Worm (Caenorhabditis elegans) whole organism, L4 larva: ENCODE measurements around the gene doxa-1.

ENCODE experiments used
- D1046.2 ChIP-seq: fragments of 200-800 bp; sonication (Bioruptor generic); IDR thresholded peaks from 2 replicates; pipeline ENCODE4 v1.3.6; 2022; ENCODE audit warnings: missing genetic modification characterization, missing compliant biosample characterization
- F26F4.8 ChIP-seq: fragments of 200-800 bp; sonication (Bioruptor generic); conservative IDR thresholded peaks from 2 replicates; pipeline ENCODE4 v1.3.6; 2022; ENCODE audit warnings: missing genetic modification characterization, missing compliant biosample characterization
- F49E8.2 ChIP-seq: sonication (generic microtip); optimal IDR thresholded peaks from 2 replicates; lab custom pipeline; 2016; ENCODE audit warnings: missing compliant biosample characterization, mild to moderate bottlenecking, missing genetic modification characterization, borderline replicate concordance
- Y75B8A.6 ChIP-seq: fragments of 200-800 bp; sonication (Bioruptor generic); IDR thresholded peaks from 2 replicates; pipeline ENCODE4 v1.3.6; 2022; ENCODE audit warnings: missing genetic modification reagents, missing genetic modification characterization, missing compliant biosample characterization
- ZK337.2 ChIP-seq: fragments of 200-800 bp; sonication (Bioruptor generic); IDR thresholded peaks from 2 replicates; pipeline ENCODE4 v1.3.6; 2022; ENCODE audit warnings: missing genetic modification reagents, missing genetic modification characterization, missing compliant biosample characterization
- aha-1 ChIP-seq: fragments of 150-350 bp; peaks from one replicate; lab custom pipeline; 2014; ENCODE audit warnings: missing biosample characterization, missing genetic modification characterization
- aly-2 ChIP-seq: sonication (generic microtip); optimal IDR thresholded peaks from 2 replicates; lab custom pipeline; 2018; ENCODE audit warnings: missing biosample characterization, missing genetic modification characterization
- ama-1 ChIP-seq: fragments of 150-350 bp; optimal IDR thresholded peaks from 2 replicates; lab custom pipeline; 2014; ENCODE audit warnings: inconsistent platforms, mixed read lengths
- attf-4 ChIP-seq: sonication (generic microtip); optimal IDR thresholded peaks from 3 replicates; lab custom pipeline; 2017; ENCODE audit warnings: missing biosample characterization, missing genetic modification characterization
- ceh-62 ChIP-seq: sonication (generic microtip); optimal IDR thresholded peaks from 2 replicates; lab custom pipeline; 2017; ENCODE audit warnings: missing biosample characterization, missing genetic modification characterization
- ceh-82 ChIP-seq: sonication (generic microtip); optimal IDR thresholded peaks from 2 replicates; lab custom pipeline; 2017; ENCODE audit warnings: missing biosample characterization, missing genetic modification characterization
- duxl-1 ChIP-seq: sonication (generic microtip); optimal IDR thresholded peaks from 2 replicates; lab custom pipeline; 2016; ENCODE audit warnings: mild to moderate bottlenecking, missing genetic modification characterization, moderate library complexity, missing compliant biosample characterization; ENCODE audit not compliant: poor library complexity
- egl-27 ChIP-seq: sonication (generic microtip); optimal IDR thresholded peaks from 3 replicates; lab custom pipeline; 2017; ENCODE audit warnings: missing biosample characterization, missing genetic modification reagents, missing genetic modification characterization
- fos-1 ChIP-seq: fragments of 150-350 bp; optimal IDR thresholded peaks from 2 replicates; lab custom pipeline; 2014; ENCODE audit warnings: missing biosample characterization, missing genetic modification characterization
- hlh-11 ChIP-seq: fragments of 200-800 bp; sonication (Bioruptor generic); optimal IDR thresholded peaks from 2 replicates; lab custom pipeline; 2018; ENCODE audit warnings: mild to moderate bottlenecking, missing genetic modification characterization, missing compliant biosample characterization
- lim-7 ChIP-seq: fragments of 200-800 bp; sonication (Bioruptor generic); IDR thresholded peaks from 2 replicates; pipeline ENCODE4 v1.3.6; 2022; ENCODE audit warnings: missing genetic modification characterization, missing compliant biosample characterization
- lin-39 ChIP-seq: fragments of 150-350 bp; optimal IDR thresholded peaks from 2 replicates; lab custom pipeline; 2014; ENCODE audit warnings: missing biosample characterization, missing genetic modification reagents, missing genetic modification characterization
- madf-5 ChIP-seq, 2 experiments: fragments of 200-800 bp; sonication (Bioruptor generic); IDR thresholded peaks; 2 replicates each; pipeline ENCODE4 v1.3.6; 2022; ENCODE audit warnings: missing compliant biosample characterization in 2 of 2, missing genetic modification characterization in 2 of 2
- mdt-29 ChIP-seq: fragments of 200-800 bp; sonication (Bioruptor generic); IDR thresholded peaks from 2 replicates; pipeline ENCODE4 v1.3.6; 2022; ENCODE audit warnings: missing genetic modification reagents, missing genetic modification characterization, missing compliant biosample characterization
- nhr-111 ChIP-seq: fragments of 200-800 bp; sonication (Bioruptor generic); optimal IDR thresholded peaks from 2 replicates; lab custom pipeline; 2018; ENCODE audit warnings: mild to moderate bottlenecking, missing genetic modification characterization, missing compliant biosample characterization
- nhr-237 ChIP-seq: sonication (generic microtip); optimal IDR thresholded peaks from 2 replicates; lab custom pipeline; 2017; ENCODE audit warnings: missing biosample characterization, missing genetic modification characterization
- nhr-25 ChIP-seq: sonication (generic microtip); optimal IDR thresholded peaks from 2 replicates; lab custom pipeline; 2017; ENCODE audit warnings: missing genetic modification characterization, mild to moderate bottlenecking, missing compliant biosample characterization, antibody characterized with exemption, moderate library complexity, borderline replicate concordance; ENCODE audit not compliant: insufficient read depth
- nhr-28 ChIP-seq: fragments of 150-350 bp; optimal IDR thresholded peaks from 2 replicates; lab custom pipeline; 2014; ENCODE audit warnings: missing biosample characterization, missing genetic modification characterization
- nhr-42 ChIP-seq: fragments of 200-800 bp; sonication (Bioruptor generic); IDR thresholded peaks from 2 replicates; pipeline ENCODE4 v1.3.6; 2022; ENCODE audit warnings: missing genetic modification characterization, missing compliant biosample characterization
- nhr-77 ChIP-seq: fragments of 150-350 bp; optimal IDR thresholded peaks from 2 replicates; lab custom pipeline; 2014; ENCODE audit warnings: missing biosample characterization, missing genetic modification characterization
- pqm-1 ChIP-seq: sonication (generic microtip); optimal IDR thresholded peaks from 2 replicates; lab custom pipeline; 2017; ENCODE audit warnings: missing biosample characterization, missing genetic modification characterization
- tra-1 ChIP-seq: fragments of 200-800 bp; sonication (Bioruptor generic); IDR thresholded peaks from 2 replicates; pipeline ENCODE4 v1.3.6; 2022; ENCODE audit warnings: missing genetic modification reagents, missing genetic modification characterization, missing compliant biosample characterization
- unc-62 ChIP-seq, 3 experiments: fragments of 150-350 bp in 1 of 3; sonication (generic microtip); optimal IDR thresholded peaks in 2 of 3; peaks in 1 of 3; 1 replicate in 1 of 3; 2 replicates in 2 of 3; lab custom pipeline; 2014 to 2017; ENCODE audit warnings: missing biosample characterization in 3 of 3, missing genetic modification characterization in 3 of 3, missing genetic modification reagents in 3 of 3, missing genotype in 1 of 3
- zfp-2 ChIP-seq: sonication (generic microtip); optimal IDR thresholded peaks from 2 replicates; lab custom pipeline; 2016; ENCODE audit warnings: mild to moderate bottlenecking, missing genetic modification characterization, missing compliant biosample characterization
- zip-2 ChIP-seq: fragments of 150-350 bp; optimal IDR thresholded peaks from 2 replicates; lab custom pipeline; 2014; ENCODE audit warnings: missing biosample characterization, missing genetic modification characterization
- ztf-7 ChIP-seq: fragments of 150-350 bp; optimal IDR thresholded peaks from 2 replicates; lab custom pipeline; 2014; ENCODE audit warnings: missing biosample characterization, missing genetic modification characterization

Gene doxa-1

DNA sequence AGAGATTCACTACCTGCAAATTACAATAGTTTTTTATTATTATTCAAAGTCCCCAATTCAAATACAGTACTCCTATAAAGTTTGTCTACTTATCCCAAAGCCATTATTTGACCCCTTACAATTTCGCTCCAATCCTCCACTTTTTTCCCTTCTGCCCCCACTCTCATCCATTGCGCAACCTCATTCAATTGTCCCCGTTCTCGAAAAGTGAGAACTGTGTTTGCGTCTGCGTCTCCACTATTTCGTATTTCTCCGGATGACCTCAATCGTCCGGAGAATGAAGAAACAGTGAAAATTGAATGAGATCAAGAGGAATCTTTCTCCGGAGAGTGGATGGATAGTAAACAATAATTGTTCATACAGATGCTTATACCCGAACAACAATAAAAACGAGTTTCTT, 15.8 kb downstream of the doxa-1 start:
- TF ChIP-seq aha-1 (tag; lab: Kevin White, UChicago) (peak; percentile 38), lim-7 (GFP tag; lab: Robert Waterston, UW) (no peak)
- TF ChIP-seq, all 104 proteins: peak for 1

DNA sequence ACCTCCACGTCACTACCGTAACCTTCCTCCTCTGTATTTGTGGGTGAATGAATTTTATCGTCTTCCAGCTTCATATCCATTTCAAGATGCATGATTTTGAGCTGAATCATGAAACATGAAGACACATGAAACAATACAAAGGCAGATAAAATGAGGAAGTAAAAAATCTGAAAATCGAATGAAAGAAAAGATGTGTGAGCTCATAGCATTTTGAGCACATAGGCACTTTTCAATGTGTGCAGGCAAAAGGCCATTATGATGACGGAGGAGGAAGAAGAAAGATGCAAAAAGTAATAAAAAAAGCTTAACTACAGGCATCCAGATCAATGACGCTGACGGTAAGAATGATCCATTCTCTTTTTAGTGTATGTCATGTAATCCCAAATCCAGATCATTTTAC, 16.9 kb downstream of the doxa-1 start, which contains the start of gene ztf-30:
TSS of gene ztf-30 (minus strand) at position 101 of the 400 bp plus-strand sequence.
- no peak for TF ChIP-seq Y75B8A.6

DNA sequence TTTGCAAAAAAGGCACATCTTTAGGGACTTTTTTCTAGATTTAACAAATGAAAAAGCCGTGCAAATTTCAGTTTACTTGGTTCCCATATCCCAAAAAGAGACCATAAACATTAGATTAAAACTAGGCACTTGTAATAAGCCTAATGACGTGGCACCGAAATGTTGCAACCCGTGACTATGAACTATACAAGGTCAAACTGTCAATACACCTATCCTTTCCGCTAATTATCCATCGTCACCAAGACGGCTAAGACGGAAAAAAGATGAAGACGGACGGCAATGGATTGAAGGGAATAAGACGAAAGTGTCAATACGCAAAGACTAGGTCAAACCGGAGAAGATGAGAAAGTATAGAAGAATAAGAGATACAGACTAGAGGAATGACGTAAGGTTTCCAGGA, 18.1 kb downstream of the doxa-1 start:
- peak in 1 of 2 experiments; percentile 50 for TF ChIP-seq unc-62 (GFP tag; optimal IDR thresholded peaks at IDR 0.05 in 1 of 2; lab: Kevin White, UChicago)
- TF ChIP-seq unc-62 (tag; optimal IDR thresholded peaks at IDR 0.05; lab: Kevin White, UChicago): no peak
- TF ChIP-seq aha-1 (tag; lab: Kevin White, UChicago): peak; percentile 1
- TF ChIP-seq nhr-28 (tag; lab: Kevin White, UChicago): peak; percentile 38
- TF ChIP-seq hlh-11 (tag; lab: Kevin White, UChicago): peak; percentile 4
- TF ChIP-seq nhr-25: peak; percentile 26
- TF ChIP-seq ceh-62 (tag; lab: Kevin White, UChicago): no peak
- TF ChIP-seq D1046.2 (GFP tag; lab: Robert Waterston, UW): no peak

DNA sequence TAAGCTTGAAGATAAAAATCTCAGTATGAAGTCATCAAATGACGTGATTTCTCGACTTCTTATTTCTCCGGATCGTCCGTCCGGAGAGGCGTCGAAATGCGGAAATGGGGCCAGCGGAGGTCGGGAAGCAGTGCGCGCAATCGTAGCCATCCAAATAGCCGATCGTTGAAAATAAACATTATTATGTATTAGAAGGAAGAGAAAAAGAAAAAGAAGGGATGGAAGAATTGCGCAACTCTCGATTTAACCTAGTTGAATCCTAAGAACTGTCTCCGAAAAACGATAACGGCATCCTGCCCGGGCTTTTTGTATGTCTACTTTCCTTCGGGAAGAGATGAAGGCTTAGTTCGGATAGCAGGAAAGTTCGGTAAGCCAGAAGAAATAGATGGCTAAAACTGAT, 21.2 kb downstream of the doxa-1 start:
- no peak for TF ChIP-seq duxl-1 (tag; lab: Kevin White, UChicago)
- no peak for TF ChIP-seq F49E8.2
- no peak for TF ChIP-seq ZK337.2
- TF ChIP-seq unc-62 (GFP tag; optimal IDR thresholded peaks at IDR 0.05 in 1 of 2; lab: Kevin White, UChicago): no peak
- TF ChIP-seq unc-62 (tag; optimal IDR thresholded peaks at IDR 0.05; lab: Kevin White, UChicago): no peak
- TF ChIP-seq lin-39: no peak
- TF ChIP-seq ztf-7 (tag; lab: Kevin White, UChicago): no peak
- TF ChIP-seq nhr-42: no peak
- TF ChIP-seq ceh-82 (tag; lab: Kevin White, UChicago): no peak
- no peak for TF ChIP-seq attf-4 (tag; lab: Kevin White, UChicago)
- TF ChIP-seq fos-1 (tag; lab: Kevin White, UChicago): no peak
- no peak for TF ChIP-seq egl-27 (tag; lab: Kevin White, UChicago)
- TF ChIP-seq nhr-77 (tag; lab: Kevin White, UChicago): no peak
- TF ChIP-seq pqm-1: no peak
- TF ChIP-seq ama-1 (lab: Kevin White, UChicago): no peak
- TF ChIP-seq nhr-237 (tag; lab: Kevin White, UChicago): no peak

DNA sequence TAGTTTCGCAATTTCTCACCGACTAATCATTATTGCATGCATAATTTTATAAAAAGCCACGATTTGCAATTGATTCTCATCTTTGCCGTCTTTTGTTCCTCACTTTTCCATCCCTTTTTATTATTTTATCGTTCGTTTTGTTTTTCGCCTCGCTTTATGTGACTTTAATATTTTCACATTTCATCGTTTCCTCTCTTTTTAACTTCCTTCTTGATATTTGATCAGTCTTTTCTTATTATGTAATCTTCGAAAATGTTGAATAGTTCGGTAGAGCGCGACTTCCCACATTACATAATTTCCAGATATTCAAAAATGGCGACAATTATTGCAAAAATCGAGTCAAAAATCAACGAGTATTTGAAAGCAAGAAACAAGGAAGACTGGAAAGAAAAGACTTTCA, 24.6 kb downstream of the doxa-1 start, which contains the start of gene C06E1.1:
TSS of gene C06E1.1 (plus strand) at position 301 of the 400 bp plus-strand sequence.
- TF ChIP-seq mdt-29 (no peak), egl-27 (tag; lab: Kevin White, UChicago) (no peak), unc-62 (GFP tag; optimal IDR thresholded peaks at IDR 0.05 in 1 of 2; lab: Kevin White, UChicago) (peak in 1 of 2 experiments; percentile 56), unc-62 (tag; optimal IDR thresholded peaks at IDR 0.05; lab: Kevin White, UChicago) (no peak)

DNA sequence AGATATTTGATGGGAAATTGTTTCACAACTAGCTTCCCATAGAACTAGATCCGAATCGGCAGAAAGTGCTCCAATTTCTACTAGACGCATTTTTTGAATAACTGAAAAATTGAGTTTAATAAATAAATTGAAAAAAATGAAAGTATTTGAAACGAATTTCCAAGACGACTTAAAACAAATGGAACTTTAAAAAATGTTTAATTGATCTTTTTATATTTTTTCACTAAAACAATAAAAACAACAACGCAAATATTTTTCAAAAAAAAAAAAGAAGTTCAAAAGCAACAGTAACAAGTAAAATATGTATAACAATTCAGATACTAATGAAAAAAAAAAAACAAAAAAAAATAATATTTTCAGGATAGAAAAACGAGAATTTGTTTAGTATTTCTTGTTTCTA, 28.8 kb downstream of the doxa-1 start, which contains the start of gene C06E1.9:
TSS of gene C06E1.9 (minus strand) at position 101 of the 400 bp plus-strand sequence.
- TF ChIP-seq zfp-2 (tag; lab: Kevin White, UChicago) (no peak), nhr-111 (no peak), tra-1 (no peak), attf-4 (tag; lab: Kevin White, UChicago) (no peak), madf-5 (GFP tag; IDR thresholded peaks at IDR 0.05; lab: Robert Waterston, UW) (no peak)
- TF ChIP-seq, all 104 proteins: peak for 0

DNA sequence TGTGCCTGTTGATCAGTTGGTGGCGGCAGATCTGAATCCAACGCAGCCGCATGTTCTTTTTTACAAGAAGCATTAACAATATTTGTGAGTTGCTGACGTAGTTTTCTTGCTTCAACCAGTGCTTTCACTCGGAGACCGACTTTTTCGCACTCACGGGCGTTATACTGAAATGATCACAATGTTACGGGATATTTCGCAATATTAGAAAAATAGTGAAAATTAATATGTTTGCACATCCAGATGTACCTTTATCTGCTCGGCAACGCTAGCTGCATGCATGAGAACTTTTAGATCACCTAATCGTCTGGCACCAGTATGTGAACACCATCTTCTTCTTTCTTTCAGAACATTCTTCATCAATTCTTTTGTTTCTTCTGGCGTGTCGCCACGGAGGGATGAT, 30.4 kb downstream of the doxa-1 start:
- TF ChIP-seq F26F4.8 (GFP tag; lab: Robert Waterston, UW) (no peak), aly-2 (tag; lab: Kevin White, UChicago) (no peak), zip-2 (tag; lab: Kevin White, UChicago) (peak; percentile 76)
- TF ChIP-seq, all 104 proteins: peak for 1
